Worm (Caenorhabditis elegans) whole organism, L4 larva: ENCODE data around the gene mtrr-1.

ENCODE experiments used
- ZK337.2 ChIP-seq: fragments of 200-800 bp; sonication (Bioruptor generic); IDR thresholded peaks from 2 replicates; pipeline ENCODE4 v1.3.6; 2022; ENCODE audit warnings: missing genetic modification reagents, missing genetic modification characterization, missing compliant biosample characterization
- ama-1 ChIP-seq: fragments of 150-350 bp; optimal IDR thresholded peaks from 2 replicates; lab custom pipeline; 2014; ENCODE audit warnings: inconsistent platforms, mixed read lengths
- ceh-20 ChIP-seq: fragments of 200-800 bp; sonication (Bioruptor generic); IDR thresholded peaks from 2 replicates; pipeline ENCODE4 v1.3.6; 2022; ENCODE audit warnings: missing genetic modification reagents, missing genetic modification characterization, missing compliant biosample characterization
- daf-16 ChIP-seq, 3 experiments: sonication (generic microtip); optimal IDR thresholded peaks; 2 replicates each; lab custom pipeline; 2016 to 2017; ENCODE audit warnings: missing genetic modification characterization in 3 of 3, missing genetic modification reagents in 3 of 3, mild to moderate bottlenecking in 2 of 3, missing compliant biosample characterization in 2 of 3, missing biosample characterization in 1 of 3, moderate library complexity in 1 of 3
- lin-15B ChIP-seq: fragments of 150-350 bp; sonication (generic microtip); optimal IDR thresholded peaks from 3 replicates; lab custom pipeline; 2014; ENCODE audit warnings: missing biosample characterization, missing genetic modification characterization
- lin-29 ChIP-seq: fragments of 200-800 bp; sonication (Bioruptor generic); IDR thresholded peaks from 2 replicates; pipeline ENCODE4 v1.3.6; 2022; ENCODE audit warnings: missing genetic modification reagents, missing genetic modification characterization, missing compliant biosample characterization
- nhr-11 ChIP-seq: fragments of 150-350 bp; optimal IDR thresholded peaks from 2 replicates; lab custom pipeline; 2014; ENCODE audit warnings: missing biosample characterization, missing genetic modification characterization
- rbr-2 ChIP-seq: sonication (generic microtip); optimal IDR thresholded peaks from 2 replicates; lab custom pipeline; 2016; ENCODE audit warnings: missing genotype, missing genetic modification characterization, missing compliant biosample characterization
- skn-1 ChIP-seq: fragments of 150-350 bp; optimal IDR thresholded peaks from 2 replicates; lab custom pipeline; 2014; ENCODE audit warnings: missing biosample characterization, missing genetic modification characterization
- unc-130 ChIP-seq: sonication (generic microtip); optimal IDR thresholded peaks from 2 replicates; lab custom pipeline; 2016; ENCODE audit warnings: missing genetic modification reagents, missing genetic modification characterization, missing compliant biosample characterization
- unc-62 ChIP-seq, 3 experiments: fragments of 150-350 bp in 1 of 3; sonication (generic microtip); optimal IDR thresholded peaks in 2 of 3; peaks in 1 of 3; 1 replicate in 1 of 3; 2 replicates in 2 of 3; lab custom pipeline; 2014 to 2017; ENCODE audit warnings: missing biosample characterization in 3 of 3, missing genetic modification characterization in 3 of 3, missing genetic modification reagents in 3 of 3, missing genotype in 1 of 3

DNA sequence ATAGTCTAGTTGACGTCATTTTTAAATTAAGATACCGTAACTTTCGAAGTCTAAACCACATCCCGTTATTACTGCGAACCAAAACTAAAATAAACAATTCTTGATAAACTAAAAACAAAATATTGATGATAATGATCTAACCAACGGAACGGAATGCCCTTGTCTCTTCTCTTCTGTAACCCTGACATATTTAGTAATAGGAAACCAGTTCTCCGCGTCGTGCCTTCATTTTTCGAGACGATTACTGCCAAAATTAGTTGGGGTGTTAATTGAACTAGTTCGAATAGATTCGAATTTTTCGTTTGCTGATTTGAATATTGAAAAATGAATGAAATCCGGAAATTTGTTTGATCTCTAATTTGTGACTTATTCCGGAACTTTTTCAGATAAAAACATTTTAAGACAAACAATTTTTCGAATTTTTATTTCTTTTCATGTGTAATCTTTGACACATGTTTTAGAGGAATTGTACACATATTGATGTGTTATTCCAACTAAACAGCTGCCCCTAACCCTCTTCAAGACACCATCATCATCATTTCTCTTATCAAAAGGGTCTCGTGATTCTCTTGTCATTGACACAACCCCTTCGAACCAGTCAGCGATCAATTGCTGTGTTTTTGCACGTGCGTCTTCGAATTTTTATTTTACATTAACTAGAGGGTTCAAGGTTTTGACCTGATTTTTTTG is 2.0 kb upstream of the mtrr-1 start:
- TF ChIP-seq lin-29 (GFP tag; lab: Robert Waterston, UW) (no peak), ama-1 (lab: Kevin White, UChicago) (no peak), rbr-2 (tag; lab: Kevin White, UChicago) (no peak), ZK337.2 (GFP tag; lab: Robert Waterston, UW) (no peak), ceh-20 (peak; percentile 18; the same call in 1 of the 2 replicates), skn-1 (no peak), nhr-11 (tag; lab: Kevin White, UChicago) (peak; percentile 78), unc-130 (GFP tag; lab: Kevin White, UChicago) (no peak), daf-16 (GFP tag; optimal IDR thresholded peaks at IDR 0.05; lab: Kevin White, UChicago) (peak; percentile 20 to 94), daf-16 (tag; optimal IDR thresholded peaks at IDR 0.05; lab: Kevin White, UChicago) (peak; percentile 95), unc-62 (GFP tag; optimal IDR thresholded peaks at IDR 0.05 in 1 of 2; lab: Kevin White, UChicago) (peak in 1 of 2 experiments; percentile 99), unc-62 (tag; optimal IDR thresholded peaks at IDR 0.05; lab: Kevin White, UChicago) (no peak), lin-15B (tag; lab: Kevin White, UChicago) (no peak)
